Fruit fly (Drosophila melanogaster) whole organism, prepupa: ENCODE data around the gene Dph2.

Experiments used
- CG10631 ChIP-seq: fragments of 200-800 bp; sonication (Bioruptor generic); optimal IDR thresholded peaks from 2 replicates; lab custom pipeline; 2016; ENCODE audit warnings: missing biosample characterization, missing genetic modification characterization
- CG10669 ChIP-seq: fragments of 200-800 bp; sonication (Bioruptor generic); optimal IDR thresholded peaks from 3 replicates; lab custom pipeline; 2018; ENCODE audit warnings: missing biosample characterization, mild to moderate bottlenecking, missing genetic modification characterization, moderate library complexity
- CG11294 ChIP-seq: fragments of 200-800 bp; sonication (Bioruptor generic); IDR thresholded peaks from 2 replicates; pipeline ENCODE4 v1.3.6; 2022; ENCODE audit warnings: missing biosample characterization, missing genetic modification characterization
- CG11762 ChIP-seq: fragments of 200-800 bp; sonication (Bioruptor generic); optimal IDR thresholded peaks from 3 replicates; lab custom pipeline; 2016; ENCODE audit warnings: missing biosample characterization, missing genetic modification characterization; ENCODE audit not compliant: insufficient read depth
- CG11902 ChIP-seq: fragments of 200-800 bp; sonication (Bioruptor generic); optimal IDR thresholded peaks from 3 replicates; lab custom pipeline; 2016; ENCODE audit warnings: missing biosample characterization, missing genetic modification characterization
- CG15336 ChIP-seq: fragments of 200-800 bp; sonication (Bioruptor generic); IDR thresholded peaks from 2 replicates; pipeline ENCODE4 v1.3.6; 2022; ENCODE audit warnings: missing biosample characterization, missing genetic modification characterization
- CG1621 ChIP-seq: fragments of 200-800 bp; sonication (Bioruptor generic); optimal IDR thresholded peaks from 3 replicates; lab custom pipeline; 2018; ENCODE audit warnings: missing biosample characterization, mild to moderate bottlenecking, missing genetic modification characterization
- CG16779 ChIP-seq: fragments of 200-800 bp; sonication (Bioruptor generic); optimal IDR thresholded peaks from 3 replicates; lab custom pipeline; 2017; ENCODE audit warnings: missing biosample characterization, mild to moderate bottlenecking, missing genetic modification characterization
- CG3032 ChIP-seq: fragments of 200-800 bp; optimal IDR thresholded peaks from 2 replicates; lab custom pipeline; 2019; ENCODE audit warnings: missing biosample characterization, mild to moderate bottlenecking, missing genetic modification characterization, moderate library complexity
- CG31627 ChIP-seq: fragments of 200-800 bp; sonication (Bioruptor generic); optimal IDR thresholded peaks from 3 replicates; lab custom pipeline; 2016; ENCODE audit warnings: missing biosample characterization, missing genetic modification characterization
- CG34406 ChIP-seq: fragments of 200-800 bp; sonication (Bioruptor generic); optimal IDR thresholded peaks from 3 replicates; lab custom pipeline; 2016; ENCODE audit warnings: missing biosample characterization, missing genetic modification characterization
- CG3919 ChIP-seq: fragments of 200-800 bp; sonication (Bioruptor generic); optimal IDR thresholded peaks from 3 replicates; lab custom pipeline; 2016; ENCODE audit warnings: missing biosample characterization, missing genetic modification characterization
- CG4318 ChIP-seq: fragments of 200-800 bp; sonication (Bioruptor generic); optimal IDR thresholded peaks from 3 replicates; lab custom pipeline; 2017; ENCODE audit warnings: missing biosample characterization, mild to moderate bottlenecking, missing genetic modification characterization
- CG6163 ChIP-seq: fragments of 200-800 bp; sonication (Bioruptor generic); IDR thresholded peaks from 3 replicates; pipeline ENCODE4 v1.3.6; 2022; ENCODE audit warnings: missing biosample characterization, missing genetic modification characterization
- CG6792 ChIP-seq: fragments of 200-800 bp; sonication (Bioruptor generic); optimal IDR thresholded peaks from 3 replicates; lab custom pipeline; 2016; ENCODE audit warnings: missing biosample characterization, missing genetic modification characterization
- CG8119 ChIP-seq: fragments of 200-800 bp; sonication (Bioruptor generic); IDR thresholded peaks from 3 replicates; pipeline ENCODE4 v1.3.6; 2022; ENCODE audit warnings: missing biosample characterization, missing genetic modification characterization
- CG8319 ChIP-seq: fragments of 200-800 bp; sonication (Bioruptor generic); optimal IDR thresholded peaks from 3 replicates; lab custom pipeline; 2016; ENCODE audit warnings: missing biosample characterization, missing genetic modification characterization
- CG8632 ChIP-seq: fragments of 200-800 bp; sonication (Bioruptor generic); optimal IDR thresholded peaks from 3 replicates; lab custom pipeline; 2016; ENCODE audit warnings: missing biosample characterization, missing genetic modification characterization
- Eip93F ChIP-seq: fragments of 200-800 bp; sonication (Bioruptor generic); optimal IDR thresholded peaks from 2 replicates; lab custom pipeline; 2016; ENCODE audit warnings: missing biosample characterization, mild to moderate bottlenecking, missing genetic modification characterization
- Ets96B ChIP-seq: fragments of 200-800 bp; optimal IDR thresholded peaks from 2 replicates; lab custom pipeline; 2019; ENCODE audit warnings: missing biosample characterization, mild to moderate bottlenecking, missing genetic modification characterization, moderate library complexity
- Gug ChIP-seq: fragments of 200-800 bp; sonication (Bioruptor generic); IDR thresholded peaks from 2 replicates; pipeline ENCODE4 v1.3.6; 2022; ENCODE audit warnings: missing biosample characterization, missing genetic modification characterization
- Hr4 ChIP-seq: fragments of 200-800 bp; sonication (Bioruptor generic); optimal IDR thresholded peaks from 3 replicates; lab custom pipeline; 2016; ENCODE audit warnings: missing biosample characterization, missing genetic modification characterization
- OdsH ChIP-seq: fragments of 200-800 bp; sonication (Bioruptor generic); optimal IDR thresholded peaks from 3 replicates; lab custom pipeline; 2016; ENCODE audit warnings: missing biosample characterization, missing genetic modification characterization
- Sox14 ChIP-seq: fragments of 200-800 bp; sonication (Bioruptor generic); optimal IDR thresholded peaks from 3 replicates; lab custom pipeline; 2016; ENCODE audit warnings: missing biosample characterization, missing genetic modification characterization
- Sox15 ChIP-seq: fragments of 200-800 bp; sonication (Bioruptor generic); optimal IDR thresholded peaks from 3 replicates; lab custom pipeline; 2016; ENCODE audit warnings: missing biosample characterization, missing genetic modification characterization
- achi ChIP-seq: fragments of 200-800 bp; sonication (Bioruptor generic); optimal IDR thresholded peaks from 3 replicates; lab custom pipeline; 2016; ENCODE audit warnings: missing biosample characterization, missing genetic modification characterization
- acj6 ChIP-seq: fragments of 200-800 bp; sonication (Bioruptor generic); optimal IDR thresholded peaks from 3 replicates; lab custom pipeline; 2016; ENCODE audit warnings: missing biosample characterization, missing genetic modification characterization
- cyc ChIP-seq: fragments of 200-800 bp; sonication (Bioruptor generic); optimal IDR thresholded peaks from 3 replicates; lab custom pipeline; 2016; ENCODE audit warnings: missing biosample characterization, missing genetic modification characterization
- dsx ChIP-seq: fragments of 200-800 bp; optimal IDR thresholded peaks from 3 replicates; lab custom pipeline; 2019; ENCODE audit warnings: missing biosample characterization, mild to moderate bottlenecking, missing genetic modification characterization, moderate library complexity; ENCODE audit not compliant: poor library complexity, severe bottlenecking
- esn ChIP-seq: fragments of 200-800 bp; sonication (Bioruptor generic); optimal IDR thresholded peaks from 2 replicates; lab custom pipeline; 2016; ENCODE audit warnings: missing biosample characterization, mild to moderate bottlenecking, missing genetic modification characterization, moderate library complexity
- fd59A ChIP-seq: fragments of 200-800 bp; sonication (Bioruptor generic); optimal IDR thresholded peaks from 2 replicates; lab custom pipeline; 2017; ENCODE audit warnings: missing biosample characterization, mild to moderate bottlenecking, missing genetic modification characterization, missing genetic modification reagents
- fd85E ChIP-seq: fragments of 200-800 bp; sonication (Bioruptor generic); optimal IDR thresholded peaks from 3 replicates; lab custom pipeline; 2016; ENCODE audit warnings: missing biosample characterization, missing genetic modification characterization
- lz ChIP-seq: fragments of 200-800 bp; sonication (Bioruptor generic); optimal IDR thresholded peaks from 3 replicates; lab custom pipeline; 2016; ENCODE audit warnings: missing biosample characterization, missing genetic modification characterization
- salr ChIP-seq, 2 experiments: fragments of 200-800 bp; sonication (Bioruptor generic); optimal IDR thresholded peaks; 3 replicates each; lab custom pipeline; 2016 to 2018; ENCODE audit warnings: missing biosample characterization in 2 of 2, missing genetic modification characterization in 2 of 2, mild to moderate bottlenecking in 1 of 2
- ss ChIP-seq, 2 experiments: fragments of 200-800 bp; sonication (Bioruptor generic); optimal IDR thresholded peaks; 2 replicates in 1 of 2; 3 replicates in 1 of 2; lab custom pipeline; 2017 to 2018; ENCODE audit warnings: mild to moderate bottlenecking in 2 of 2, missing biosample characterization in 2 of 2, missing genetic modification characterization in 2 of 2, moderate library complexity in 1 of 2
- svp ChIP-seq: fragments of 200-800 bp; sonication (Bioruptor generic); peaks from one replicate; lab custom pipeline; 2016; ENCODE audit warnings: missing biosample characterization, missing genetic modification characterization
- topi ChIP-seq: fragments of 200-800 bp; sonication (Bioruptor generic); optimal IDR thresholded peaks from 3 replicates; lab custom pipeline; 2016; ENCODE audit warnings: missing biosample characterization, missing genetic modification characterization
- vri ChIP-seq: fragments of 200-800 bp; sonication (Bioruptor generic); optimal IDR thresholded peaks from 3 replicates; lab custom pipeline; 2016; ENCODE audit warnings: missing biosample characterization, mild to moderate bottlenecking, missing genetic modification characterization

Gene Dph2

DNA sequence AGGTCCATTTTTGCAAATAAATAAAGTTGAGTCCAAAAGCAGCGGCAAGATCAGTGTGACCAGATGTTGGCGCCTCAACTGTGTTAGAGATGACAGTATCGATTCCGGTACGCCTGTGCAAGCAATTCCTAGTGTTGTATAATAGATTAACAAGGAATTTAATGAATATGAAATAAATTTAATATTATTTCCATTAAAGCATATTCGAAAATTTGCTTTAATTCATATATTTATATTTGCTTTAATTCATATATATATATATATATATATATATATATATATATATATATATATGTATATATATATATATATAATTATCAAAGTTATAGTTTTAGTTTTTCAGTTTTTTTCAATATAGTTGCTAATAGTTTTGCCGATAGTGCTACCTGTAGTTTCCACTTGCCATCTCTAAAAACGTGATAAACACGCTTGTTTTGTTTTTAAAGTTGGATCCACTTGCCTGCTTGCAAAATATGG lies 4.6 kb upstream of the Dph2 start, which contains the start of the genes Nup93-2 and CG3817 (continued):
- TF ChIP-seq CG11762 (GFP tag; lab: Kevin White, UChicago) (no peak), achi (no peak), CG8119 (GFP tag; lab: Robert Waterston, UW) (no peak), CG16779 (tag; lab: Kevin White, UChicago) (no peak), Hr4 (GFP tag; lab: Kevin White, UChicago) (no peak), ss (GFP tag; optimal IDR thresholded peaks at IDR 0.05; lab: Kevin White, UChicago) (no peak), fd85E (no peak), CG10631 (GFP tag; lab: Kevin White, UChicago) (no peak), svp (GFP tag; lab: Kevin White, UChicago) (no peak), CG1621 (tag; lab: Kevin White, UChicago) (peak; percentile 24), CG4318 (GFP tag; lab: Kevin White, UChicago) (no peak), cyc (GFP tag; lab: Kevin White, UChicago) (peak; percentile 40), Gug (GFP tag; lab: Robert Waterston, UW) (no peak), CG8319 (peak; percentile 48), CG8632 (GFP tag; lab: Kevin White, UChicago) (peak; percentile 67)

DNA sequence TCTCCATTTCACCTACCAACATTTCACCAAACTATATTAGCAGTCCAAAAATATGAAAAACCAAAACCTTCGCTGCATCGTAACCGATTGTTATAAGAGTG lies 879 bp upstream of the Dph2 start, which contains the start of gene CG14860:
TSS of gene CG14860 (plus strand) at position 2 of the 101 bp plus-strand sequence.
- TF ChIP-seq Gug (GFP tag; lab: Robert Waterston, UW) (no peak), CG8319 (no peak), ss (GFP tag; optimal IDR thresholded peaks at IDR 0.05; lab: Kevin White, UChicago) (no peak), CG10669 (GFP tag; lab: Kevin White, UChicago) (no peak), Eip93F (GFP tag; lab: Kevin White, UChicago) (no peak), OdsH (GFP tag; lab: Kevin White, UChicago) (no peak), fd85E (no peak), lz (GFP tag; lab: Kevin White, UChicago) (no peak), dsx (GFP tag; lab: Kevin White, UChicago) (no peak), CG6792 (no peak), CG10631 (GFP tag; lab: Kevin White, UChicago) (no peak), acj6 (GFP tag; lab: Kevin White, UChicago) (no peak)

DNA sequence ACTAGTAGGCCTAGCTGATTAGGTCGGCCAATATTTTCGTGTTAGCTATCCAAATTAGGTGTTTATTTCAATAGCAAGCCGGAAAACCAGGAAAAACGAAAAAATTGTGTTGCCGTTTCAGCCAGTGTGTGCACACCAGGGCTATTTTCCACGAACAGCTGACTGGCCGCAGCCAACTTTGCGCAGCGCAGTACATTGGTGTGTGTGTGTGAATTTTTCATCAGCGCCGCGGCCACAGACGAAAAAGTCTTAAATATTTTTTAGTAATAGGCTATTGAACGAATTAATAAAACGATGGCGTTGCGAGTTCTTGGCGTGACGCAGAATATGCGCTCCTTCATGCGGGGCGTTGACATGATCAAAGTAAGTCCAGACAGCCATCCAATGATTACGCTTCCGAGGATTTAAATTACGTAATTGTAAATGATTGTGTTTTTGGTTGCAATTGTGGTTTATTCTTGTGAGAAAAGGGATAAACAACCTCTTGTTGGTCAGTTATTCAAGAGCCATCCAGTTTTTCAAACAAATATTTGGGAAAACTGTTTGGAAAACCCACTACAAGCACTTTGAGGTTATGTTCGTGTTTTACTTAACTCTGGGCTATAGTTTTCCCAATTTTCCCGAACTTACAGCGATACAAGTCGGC lies 3.6 kb downstream of the Dph2 start, which contains the start of the genes CycC and UQCR-C1:
TSS of gene CycC (minus strand) at position 142 of the 646 bp plus-strand sequence.
TSS of gene UQCR-C1 (plus strand) at position 168 of the 646 bp plus-strand sequence.
- TF ChIP-seq CG6792 = no peak
- peak; percentile 80 for TF ChIP-seq vri (GFP tag; lab: Kevin White, UChicago)

DNA sequence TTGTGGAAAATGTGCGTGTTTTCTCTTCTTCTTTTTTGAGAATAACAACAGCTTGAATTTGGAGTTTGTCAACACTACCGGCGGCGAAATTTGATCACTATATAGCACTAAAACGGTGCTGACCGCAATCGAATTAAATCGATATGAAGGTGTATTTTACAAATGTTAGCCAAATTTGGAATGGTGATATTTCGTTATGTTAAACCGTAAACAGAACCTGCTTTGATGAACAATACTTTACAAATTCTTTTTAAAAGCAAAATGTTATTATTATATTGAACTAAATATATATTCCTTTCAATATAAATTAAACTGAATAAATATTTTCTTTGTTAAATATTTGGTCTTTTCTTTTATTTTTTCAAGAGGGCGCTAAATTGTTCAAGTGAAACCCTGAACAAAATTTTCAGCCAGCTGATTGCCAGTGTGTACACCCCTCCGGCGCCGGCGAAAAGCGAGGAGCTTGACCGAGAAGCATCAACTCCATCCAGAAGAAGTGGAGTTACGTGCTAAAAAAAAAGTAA lies 7.7 kb downstream of the Dph2 start, which contains the start of the genes Rrp6, CG33331 and CG33332:
TSS of gene Rrp6 (minus strand) at position 236 of the 524 bp plus-strand sequence.
TSS of gene CG33331 (plus strand) at position 446 of the 524 bp plus-strand sequence.
TSS of gene CG33332 (plus strand) at position 446 of the 524 bp plus-strand sequence.
- TF ChIP-seq Sox15 (GFP tag; lab: Kevin White, UChicago) (peak; percentile 27), CG11902 (peak; percentile 40), CG15336 (GFP tag; lab: Robert Waterston, UW) (peak; percentile 66), CG6792 (peak; percentile 69), ss (GFP tag; optimal IDR thresholded peaks at IDR 0.05; lab: Kevin White, UChicago) (no peak), CG10669 (GFP tag; lab: Kevin White, UChicago) (no peak), topi (no peak), CG31627 (GFP tag; lab: Kevin White, UChicago) (peak; percentile 76), Sox14 (GFP tag; lab: Kevin White, UChicago) (peak; percentile 69), dsx (GFP tag; lab: Kevin White, UChicago) (no peak), Gug (GFP tag; lab: Robert Waterston, UW) (peak; percentile 41), lz (GFP tag; lab: Kevin White, UChicago) (peak; percentile 65), Ets96B (peak; percentile 61), CG3919 (GFP tag; lab: Kevin White, UChicago) (peak; percentile 80), CG4318 (GFP tag; lab: Kevin White, UChicago) (no peak), CG8119 (GFP tag; lab: Robert Waterston, UW) (peak; percentile 65; the same call in 2 of the 3 replicates), CG8319 (peak; percentile 54), cyc (GFP tag; lab: Kevin White, UChicago) (peak; percentile 64), acj6 (GFP tag; lab: Kevin White, UChicago) (peak; percentile 73), salr (GFP tag; optimal IDR thresholded peaks at IDR 0.05; lab: Kevin White, UChicago) (peak in 1 of 2 experiments; percentile 6), esn (peak; percentile 75), fd59A (GFP tag; lab: Kevin White, UChicago) (no peak), CG3032 (tag; lab: Kevin White, UChicago) (peak; percentile 69), CG34406 (GFP tag; lab: Kevin White, UChicago) (no peak), CG6163 (GFP tag; lab: Robert Waterston, UW) (peak; percentile 47; the same call in 1 of the 3 replicates), CG11294 (peak; percentile 18; the same call in 1 of the 2 replicates)
